Worm (Caenorhabditis elegans) whole organism, midembryonic: ENCODE data around the gene C47E12.14.

Source experiments
- T22C8.4 ChIP-seq: fragments of 200-800 bp; sonication (Bioruptor generic); IDR thresholded peaks from 2 replicates; pipeline ENCODE4 v1.3.6; 2022; ENCODE audit warnings: missing genetic modification characterization, missing compliant biosample characterization
- cog-1 ChIP-seq: sonication (generic microtip); optimal IDR thresholded peaks from 2 replicates; lab custom pipeline; 2016; ENCODE audit warnings: missing genetic modification characterization, missing compliant biosample characterization
- flt-1 ChIP-seq: fragments of 200-800 bp; sonication (Bioruptor generic); IDR thresholded peaks from 2 replicates; pipeline ENCODE4 v1.3.6; 2022; ENCODE audit warnings: missing genetic modification characterization, missing compliant biosample characterization
- klf-2 ChIP-seq: fragments of 200-800 bp; sonication (Bioruptor generic); conservative IDR thresholded peaks from 2 replicates; pipeline ENCODE4 v1.3.6; 2022; ENCODE audit warnings: missing genetic modification reagents, missing genetic modification characterization, missing compliant biosample characterization
- med-1 ChIP-seq: sonication (generic microtip); optimal IDR thresholded peaks from 2 replicates; lab custom pipeline; 2017; ENCODE audit warnings: missing genetic modification characterization, mild to moderate bottlenecking, missing compliant biosample characterization, antibody characterized with exemption, missing genetic modification reagents; ENCODE audit not compliant: insufficient read depth
- ref-1 ChIP-seq: fragments of 200-800 bp; sonication (Bioruptor generic); conservative IDR thresholded peaks from 2 replicates; pipeline ENCODE4 v1.3.6; 2022; ENCODE audit warnings: missing genetic modification reagents, missing genetic modification characterization, missing compliant biosample characterization
- tab-1 ChIP-seq: fragments of 200-800 bp; sonication (Bioruptor generic); IDR thresholded peaks from 2 replicates; pipeline ENCODE4 v1.3.6; 2022; ENCODE audit warnings: missing genetic modification characterization, missing compliant biosample characterization
- ztf-23 ChIP-seq: fragments of 200-800 bp; sonication (Bioruptor generic); IDR thresholded peaks from 2 replicates; pipeline ENCODE4 v1.3.6; 2022; ENCODE audit warnings: missing genetic modification reagents, missing genetic modification characterization, missing compliant biosample characterization
- ztf-29 ChIP-seq: fragments of 200-800 bp; sonication (Bioruptor generic); IDR thresholded peaks from 2 replicates; pipeline ENCODE4 v1.3.6; 2022; ENCODE audit warnings: missing genetic modification reagents, missing genetic modification characterization, missing compliant biosample characterization

C47E12.14 gene

DNA sequence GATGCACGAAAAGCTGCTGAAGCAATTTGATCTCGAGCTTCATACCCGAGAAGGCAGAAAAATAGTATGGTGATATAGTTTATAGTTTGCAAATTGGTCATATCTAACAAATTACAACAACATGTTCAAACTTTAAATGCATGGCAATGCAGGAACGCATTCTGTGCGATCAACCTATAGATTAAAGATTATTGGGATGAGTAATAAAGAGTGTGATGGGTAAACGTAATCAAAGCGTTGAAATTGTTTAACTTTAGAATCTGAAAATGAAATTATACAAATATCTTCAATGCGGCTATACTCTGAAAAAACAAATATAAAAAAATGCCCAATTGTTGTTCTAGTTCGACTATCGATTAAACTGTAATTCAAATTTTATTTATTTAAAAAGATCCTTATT lies at the start of gene C47E12.14:
C47E12.14 (minus strand) TSS at position 101 of the 400 bp plus-strand sequence.
- TF ChIP-seq T22C8.4 (GFP tag; lab: Robert Waterston, UW), result no peak
- TF ChIP-seq med-1 (GFP tag; lab: Kevin White, UChicago), result no peak
- TF ChIP-seq klf-2 (GFP tag; lab: Robert Waterston, UW), result no peak

DNA sequence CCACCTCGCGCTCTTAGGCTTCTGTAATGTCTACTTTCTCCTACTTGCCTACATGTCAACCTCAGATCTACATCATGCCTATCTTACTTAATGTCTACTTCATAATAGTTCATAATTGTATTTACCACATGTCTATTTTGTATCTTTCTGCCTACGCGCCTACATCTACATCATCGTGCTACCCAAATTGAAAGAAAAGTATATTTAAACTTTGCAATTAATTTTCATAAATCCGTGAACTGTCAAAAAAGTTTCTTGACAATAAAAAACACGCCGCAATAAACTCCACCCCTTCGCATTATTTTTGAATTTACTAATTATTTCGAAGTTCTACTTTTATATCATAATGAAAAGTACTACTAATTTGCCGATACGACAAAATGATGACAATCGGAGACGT lies 46.8 kb upstream of the C47E12.14 start, which contains the start of gene F44D12.8:
F44D12.8 (plus strand) TSS at position 301 of the 400 bp plus-strand sequence.
- TF ChIP-seq T22C8.4 (GFP tag; lab: Robert Waterston, UW), result no peak
- no peak for TF ChIP-seq ztf-23 (GFP tag; lab: Robert Waterston, UW)
- TF ChIP-seq ztf-29, result no peak
- no peak for TF ChIP-seq flt-1 (GFP tag; lab: Robert Waterston, UW)
- TF ChIP-seq ref-1 (GFP tag; lab: Robert Waterston, UW), result no peak
- no peak for TF ChIP-seq tab-1 (GFP tag; lab: Robert Waterston, UW)
- no peak for TF ChIP-seq cog-1 (tag; lab: Kevin White, UChicago)
- TF ChIP-seq med-1 (GFP tag; lab: Kevin White, UChicago), result no peak

DNA sequence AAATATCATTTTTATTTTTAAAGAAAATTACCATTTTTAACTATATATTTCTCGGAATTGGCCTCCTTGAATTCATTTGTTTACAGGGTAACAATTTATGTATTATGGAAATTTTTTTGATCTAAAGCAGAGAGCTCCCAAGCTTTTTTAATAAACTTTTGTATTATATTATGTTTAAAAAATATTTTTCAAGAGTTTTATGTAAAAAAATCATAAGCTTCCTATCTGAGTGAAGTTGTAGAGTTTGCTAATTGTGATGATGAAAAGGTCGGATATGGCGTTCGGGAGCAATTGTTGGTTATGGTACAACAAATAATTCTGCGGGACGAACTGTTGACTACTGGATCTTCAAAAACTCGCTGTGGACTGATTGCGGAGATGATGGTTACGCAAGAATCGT lies 45.1 kb upstream of the C47E12.14 start, which contains the start of gene F44D12.19:
F44D12.19 (plus strand) TSS at position 301 of the 400 bp plus-strand sequence.
- TF ChIP-seq T22C8.4 (GFP tag; lab: Robert Waterston, UW) (no peak), klf-2 (GFP tag; lab: Robert Waterston, UW) (no peak), ztf-29 (no peak), flt-1 (GFP tag; lab: Robert Waterston, UW) (no peak), tab-1 (GFP tag; lab: Robert Waterston, UW) (no peak), med-1 (GFP tag; lab: Kevin White, UChicago) (no peak), ztf-23 (GFP tag; lab: Robert Waterston, UW) (no peak), cog-1 (tag; lab: Kevin White, UChicago) (no peak), ref-1 (GFP tag; lab: Robert Waterston, UW) (no peak)

DNA sequence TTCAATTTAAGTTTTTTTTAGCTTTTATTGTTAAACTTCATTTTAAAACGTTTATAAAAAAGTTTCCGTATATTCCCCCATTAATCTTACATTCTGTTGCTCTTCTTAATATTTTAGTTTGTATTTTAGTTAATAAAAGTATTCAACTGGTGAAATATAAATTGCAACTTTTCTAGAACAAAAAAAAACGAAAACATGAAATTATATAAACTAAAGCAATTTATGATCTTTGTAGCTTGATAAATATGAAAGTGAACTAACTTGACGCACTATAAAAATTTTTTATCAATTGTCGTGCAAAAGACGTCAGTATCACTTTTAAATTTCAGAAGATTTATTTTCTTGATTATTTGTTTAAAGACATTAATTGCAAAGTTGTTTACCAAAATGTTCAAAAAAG lies 41.4 kb upstream of the C47E12.14 start, which contains the start of gene F44D12.2:
F44D12.2 (minus strand) TSS at position 101 of the 400 bp plus-strand sequence.
- no peak for TF ChIP-seq ztf-29
- no peak for TF ChIP-seq flt-1 (GFP tag; lab: Robert Waterston, UW)
- no peak for TF ChIP-seq med-1 (GFP tag; lab: Kevin White, UChicago)
- TF ChIP-seq cog-1 (tag; lab: Kevin White, UChicago), result no peak
- no peak for TF ChIP-seq T22C8.4 (GFP tag; lab: Robert Waterston, UW)
- no peak for TF ChIP-seq tab-1 (GFP tag; lab: Robert Waterston, UW)
- TF ChIP-seq klf-2 (GFP tag; lab: Robert Waterston, UW), result no peak
- no peak for TF ChIP-seq ztf-23 (GFP tag; lab: Robert Waterston, UW)
- TF ChIP-seq ref-1 (GFP tag; lab: Robert Waterston, UW), result no peak

DNA sequence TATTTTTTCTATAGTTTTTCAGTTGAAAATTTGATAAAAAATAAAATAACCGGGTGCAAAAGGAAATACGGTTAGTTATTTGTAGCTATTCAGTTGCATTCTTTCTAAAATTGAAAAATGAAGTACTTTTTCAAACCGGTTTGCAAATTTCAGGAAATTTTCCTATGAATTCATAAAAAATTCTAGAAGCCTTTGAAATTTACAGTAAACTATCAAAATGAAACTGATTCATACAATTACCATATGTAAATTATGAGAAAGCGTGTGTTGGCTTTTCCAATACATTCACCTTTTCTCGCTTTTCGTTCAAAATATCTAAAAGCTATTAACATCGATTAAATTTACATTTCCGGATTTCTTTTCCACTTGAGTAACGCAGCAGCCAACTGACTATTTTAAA lies 40.8 kb upstream of the C47E12.14 start, which contains the start of gene ent-7:
ent-7 (plus strand) TSS at position 301 of the 400 bp plus-strand sequence.
- TF ChIP-seq flt-1 (GFP tag; lab: Robert Waterston, UW), result no peak
- no peak for TF ChIP-seq ztf-29

DNA sequence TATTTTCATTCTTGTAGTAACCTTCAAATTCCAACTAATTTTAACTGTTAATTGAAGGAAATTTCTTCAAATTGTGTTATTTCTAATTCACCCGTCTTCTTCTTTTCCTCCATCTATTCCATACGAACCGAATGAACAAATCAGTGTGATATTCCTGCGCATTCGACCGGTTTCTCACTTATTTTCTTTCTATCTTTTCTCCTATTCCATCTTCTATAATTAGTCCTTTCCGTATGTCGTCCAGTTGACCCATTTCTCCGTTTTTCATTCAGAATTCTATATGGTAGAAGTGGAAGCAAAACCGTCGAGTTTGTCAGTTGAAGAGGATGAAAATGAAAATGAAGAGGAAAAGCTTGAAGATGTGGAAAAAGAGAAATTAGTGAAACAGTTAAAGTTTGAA lies 33.4 kb upstream of the C47E12.14 start, which contains the start of gene magu-4:
magu-4 (plus strand) TSS at position 218 of the 400 bp plus-strand sequence.
- TF ChIP-seq klf-2 (GFP tag; lab: Robert Waterston, UW) (no peak), ztf-23 (GFP tag; lab: Robert Waterston, UW) (no peak), flt-1 (GFP tag; lab: Robert Waterston, UW) (no peak), T22C8.4 (GFP tag; lab: Robert Waterston, UW) (no peak), tab-1 (GFP tag; lab: Robert Waterston, UW) (no peak), ztf-29 (no peak), med-1 (GFP tag; lab: Kevin White, UChicago) (no peak), ref-1 (GFP tag; lab: Robert Waterston, UW) (no peak), cog-1 (tag; lab: Kevin White, UChicago) (no peak)

DNA sequence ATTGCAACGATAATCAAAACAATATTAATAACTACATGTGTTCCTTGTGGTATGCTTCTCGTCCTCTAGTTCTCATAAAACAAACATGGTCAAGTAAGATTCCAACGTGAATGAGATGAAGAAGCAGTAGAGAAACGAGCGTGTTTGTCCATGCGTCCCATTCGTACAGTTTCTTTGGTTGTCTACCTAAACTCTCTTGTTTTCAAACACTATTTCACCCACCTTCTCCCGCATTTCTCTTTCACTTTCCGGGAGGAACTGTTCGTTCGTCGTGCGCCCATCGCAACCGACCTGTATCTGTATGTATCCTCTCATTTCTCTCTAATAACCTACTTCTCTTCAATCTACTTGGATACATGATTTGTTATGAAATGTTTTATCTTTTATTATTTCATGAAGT lies 31.6 kb upstream of the C47E12.14 start:
- no peak for TF ChIP-seq klf-2 (GFP tag; lab: Robert Waterston, UW)
- no peak for TF ChIP-seq T22C8.4 (GFP tag; lab: Robert Waterston, UW)
- TF ChIP-seq ztf-29, result no peak
- no peak for TF ChIP-seq flt-1 (GFP tag; lab: Robert Waterston, UW)
- no peak for TF ChIP-seq tab-1 (GFP tag; lab: Robert Waterston, UW)
- no peak for TF ChIP-seq med-1 (GFP tag; lab: Kevin White, UChicago)
- TF ChIP-seq ref-1 (GFP tag; lab: Robert Waterston, UW), result no peak
- no peak for TF ChIP-seq ztf-23 (GFP tag; lab: Robert Waterston, UW)
- TF ChIP-seq cog-1 (tag; lab: Kevin White, UChicago), result no peak

DNA sequence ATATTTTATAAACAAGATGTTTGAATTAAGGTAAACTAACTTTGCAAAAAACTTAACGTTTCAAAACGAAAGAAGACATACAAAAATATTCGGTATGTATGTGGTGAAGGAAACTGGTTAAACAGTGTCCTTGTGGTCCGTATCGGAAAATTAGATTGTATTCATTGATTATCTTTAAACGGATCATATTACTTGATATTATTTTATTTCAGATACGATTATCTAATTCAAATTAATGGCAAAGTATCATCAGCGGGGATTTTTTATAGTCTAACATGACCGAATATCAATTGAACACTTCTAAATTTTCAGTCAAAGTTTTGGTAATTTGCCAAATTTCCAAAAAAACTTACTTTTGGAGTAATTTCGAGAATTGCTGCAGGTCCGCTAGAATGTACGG lies 30.6 kb upstream of the C47E12.14 start, which contains the start of gene C47E12.13:
C47E12.13 (minus strand) TSS at position 101 of the 400 bp plus-strand sequence.
- TF ChIP-seq T22C8.4 (GFP tag; lab: Robert Waterston, UW), result no peak
- no peak for TF ChIP-seq cog-1 (tag; lab: Kevin White, UChicago)
- no peak for TF ChIP-seq tab-1 (GFP tag; lab: Robert Waterston, UW)
- no peak for TF ChIP-seq ztf-29
- TF ChIP-seq ref-1 (GFP tag; lab: Robert Waterston, UW), result no peak
- no peak for TF ChIP-seq ztf-23 (GFP tag; lab: Robert Waterston, UW)
- TF ChIP-seq flt-1 (GFP tag; lab: Robert Waterston, UW), result no peak
- no peak for TF ChIP-seq med-1 (GFP tag; lab: Kevin White, UChicago)
- TF ChIP-seq klf-2 (GFP tag; lab: Robert Waterston, UW), result no peak

DNA sequence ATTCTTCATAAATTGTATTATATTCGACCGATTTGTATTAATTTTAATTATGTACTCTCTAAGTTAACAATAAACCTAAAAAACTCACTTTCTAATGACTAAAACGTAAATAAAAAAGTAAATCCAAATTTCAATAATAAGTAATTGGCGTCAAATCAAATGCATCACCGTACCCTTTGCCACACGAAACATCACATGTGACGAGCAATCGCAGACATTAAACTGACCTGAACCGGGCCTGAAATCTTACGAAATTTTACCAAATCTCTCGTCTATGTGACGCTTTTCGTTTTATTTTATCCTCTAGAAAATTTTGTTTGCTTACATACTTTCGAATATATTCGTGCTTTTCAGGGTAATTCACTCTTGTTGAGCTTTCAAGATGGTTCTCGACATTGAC lies 27.2 kb upstream of the C47E12.14 start, which contains the start of the genes C47E12.2 and sars-1:
C47E12.2 (minus strand) TSS at position 131 of the 400 bp plus-strand sequence.
sars-1 (plus strand) TSS at position 355 of the 400 bp plus-strand sequence.
- TF ChIP-seq ref-1 (GFP tag; lab: Robert Waterston, UW) (no peak), klf-2 (GFP tag; lab: Robert Waterston, UW) (no peak), ztf-29 (no peak), ztf-23 (GFP tag; lab: Robert Waterston, UW) (no peak)
